Fruit fly (Drosophila melanogaster): ENCODE results near the gene Spn77Bc.
A peak's percentile ranks its signal among the peaks of the same experiment; 100 is the strongest.

Gene Spn77Bc

dm6 chr3L:20302081-20302630, 40.3 kb upstream of the Spn77Bc start, which contains the start of gene Pex23 (continued):
- TF ChIP-seq CG12942 (GFP tag; optimal IDR thresholded peaks at IDR 0.05) = peak; percentile 82
- TF ChIP-seq CG3281 (GFP tag; optimal IDR thresholded peaks at IDR 0.05) = peak; percentile 84
- TF ChIP-seq CG30431 (GFP tag; optimal IDR thresholded peaks at IDR 0.05) = peak; percentile 42
- peak; percentile 73 for TF ChIP-seq unpg (GFP tag; optimal IDR thresholded peaks at IDR 0.05)
- peak; percentile 59 for TF ChIP-seq CG13296 (GFP tag; optimal IDR thresholded peaks at IDR 0.05)
- TF ChIP-seq kay (GFP tag; optimal IDR thresholded peaks at IDR 0.05) = peak; percentile 73
- no peak for TF ChIP-seq D19B (GFP tag; optimal IDR thresholded peaks at IDR 0.05)
- peak; percentile 56; the same call in 1 of the 3 replicates for TF ChIP-seq so (GFP tag; IDR thresholded peaks at IDR 0.05)
- TF ChIP-seq lmd (GFP tag; IDR thresholded peaks at IDR 0.05) = peak; percentile 86
- TF ChIP-seq Adf1 (GFP tag; IDR thresholded peaks at IDR 0.05) = peak; percentile 46
- TF ChIP-seq Lhr (GFP tag; optimal IDR thresholded peaks at IDR 0.05) = peak; percentile 81
- peak; percentile 55 for TF ChIP-seq CG4854 (GFP tag; optimal IDR thresholded peaks at IDR 0.05)
- no peak for TF ChIP-seq fru (optimal IDR thresholded peaks at IDR 0.05)
- TF ChIP-seq CG32772 (GFP tag; IDR thresholded peaks at IDR 0.05) = peak; percentile 80
- TF ChIP-seq CG14860 (GFP tag; IDR thresholded peaks at IDR 0.05; ENCODE audit: partially characterized antibody) = peak; percentile 97
- TF ChIP-seq CG17385 (GFP tag; optimal IDR thresholded peaks at IDR 0.05) = peak; percentile 69
- TF ChIP-seq lov (optimal IDR thresholded peaks at IDR 0.05) = no peak
- TF ChIP-seq lov (GFP tag; IDR thresholded peaks at IDR 0.05) = peak; percentile 80; the same call in 1 of the 3 replicates
- peak; percentile 98 for TF ChIP-seq hbn (GFP tag; IDR thresholded peaks at IDR 0.05; ENCODE audit: partially characterized antibody)
- peak; percentile 89 for TF ChIP-seq onecut (GFP tag; IDR thresholded peaks at IDR 0.05)
- no peak for TF ChIP-seq her (GFP tag; optimal IDR thresholded peaks at IDR 0.05)
- no peak for TF ChIP-seq Lim3 (GFP tag; IDR thresholded peaks at IDR 0.05)
- TF ChIP-seq CG10462 (GFP tag; optimal IDR thresholded peaks at IDR 0.05) = peak; percentile 64
- peak; percentile 50 for TF ChIP-seq pum (GFP tag; optimal IDR thresholded peaks at IDR 0.05)
- peak; percentile 21 for TF ChIP-seq CG4707 (GFP tag; optimal IDR thresholded peaks at IDR 0.05)
- no peak for TF ChIP-seq CG3407 (GFP tag; optimal IDR thresholded peaks at IDR 0.05)
- TF ChIP-seq CG11398 (GFP tag; optimal IDR thresholded peaks at IDR 0.05) = no peak
- TF ChIP-seq sr (GFP tag; IDR thresholded peaks at IDR 0.05) = no peak
- peak; percentile 88 for TF ChIP-seq sug (tag; optimal IDR thresholded peaks at IDR 0.05)
- TF ChIP-seq Oli (tag; optimal IDR thresholded peaks at IDR 0.05) = peak; percentile 68
- peak; percentile 86 for TF ChIP-seq nerfin-2 (GFP tag; IDR thresholded peaks at IDR 0.05; ENCODE audit: partially characterized antibody)
- no peak for TF ChIP-seq lab (GFP tag; optimal IDR thresholded peaks at IDR 0.05)
- peak; percentile 78 for TF ChIP-seq CG4424 (GFP tag; optimal IDR thresholded peaks at IDR 0.05)
- TF ChIP-seq HLHmδ (GFP tag; optimal IDR thresholded peaks at IDR 0.05) = no peak
- peak; percentile 60 for TF ChIP-seq CG13894 (tag; optimal IDR thresholded peaks at IDR 0.05)
- TF ChIP-seq exex (tag; optimal IDR thresholded peaks at IDR 0.05) = no peak
- peak; percentile 53; the same call in 1 of the 3 replicates for TF ChIP-seq CG11093 (GFP tag; IDR thresholded peaks at IDR 0.05)
- TF ChIP-seq ttk (GFP tag; IDR thresholded peaks at IDR 0.05) = peak; percentile 55; the same call in 1 of the 2 replicates
- peak; percentile 72 for TF ChIP-seq B-H1 (GFP tag; IDR thresholded peaks at IDR 0.05)
- TF ChIP-seq twi (tag; optimal IDR thresholded peaks at IDR 0.05) = peak; percentile 72
- TF ChIP-seq eyg (GFP tag; optimal IDR thresholded peaks at IDR 0.05) = no peak
- peak; percentile 88 for TF ChIP-seq zen2 (GFP tag; IDR thresholded peaks at IDR 0.05; ENCODE audit: partially characterized antibody)
- TF ChIP-seq Hmx (GFP tag; optimal IDR thresholded peaks at IDR 0.05) = peak; percentile 14
- no peak for TF ChIP-seq cad (GFP tag; optimal IDR thresholded peaks at IDR 0.05)
- TF ChIP-seq slp2 (GFP tag; optimal IDR thresholded peaks at IDR 0.05) = peak; percentile 30
- no peak for TF ChIP-seq CG31365 (tag; optimal IDR thresholded peaks at IDR 0.05)
- TF ChIP-seq CG11247 (GFP tag; IDR thresholded peaks at IDR 0.05) = peak; percentile 79
- no peak for TF ChIP-seq Eip74EF (GFP tag; optimal IDR thresholded peaks at IDR 0.05)
- TF ChIP-seq CG12744 (GFP tag; optimal IDR thresholded peaks at IDR 0.05) = peak; percentile 17
- peak; percentile 87 for TF ChIP-seq sob (GFP tag; IDR thresholded peaks at IDR 0.05)
- peak; percentile 48 for TF ChIP-seq CG34376 (GFP tag; optimal IDR thresholded peaks at IDR 0.05)
